Worm (Caenorhabditis elegans) whole organism, L1 larva: ENCODE data around the gene ttbk-6.

Source experiments
- C04F5.9 ChIP-seq: sonication (generic microtip); optimal IDR thresholded peaks from 2 replicates; lab custom pipeline; 2016; ENCODE audit warnings: missing genetic modification characterization, missing compliant biosample characterization
- C34B4.2 ChIP-seq: sonication (generic microtip); optimal IDR thresholded peaks from 2 replicates; lab custom pipeline; 2017; ENCODE audit warnings: mild to moderate bottlenecking, missing genetic modification characterization, missing compliant biosample characterization
- F16B12.6 ChIP-seq: fragments of 150-350 bp; optimal IDR thresholded peaks from 2 replicates; lab custom pipeline; 2014; ENCODE audit warnings: missing biosample characterization, missing genetic modification characterization
- Y116A8C.19 ChIP-seq: sonication (generic microtip); optimal IDR thresholded peaks from 2 replicates; lab custom pipeline; 2016; ENCODE audit warnings: missing compliant biosample characterization, missing genetic modification characterization, borderline replicate concordance
- aly-2 ChIP-seq: fragments of 150-350 bp; optimal IDR thresholded peaks from 2 replicates; lab custom pipeline; 2014; ENCODE audit warnings: missing biosample characterization, missing genetic modification characterization
- ama-1 ChIP-seq: fragments of 150-350 bp; optimal IDR thresholded peaks from 2 replicates; lab custom pipeline; 2014
- blmp-1 ChIP-seq: fragments of 150-350 bp; optimal IDR thresholded peaks from 2 replicates; lab custom pipeline; 2014; ENCODE audit warnings: missing biosample characterization, missing genetic modification characterization
- ceh-63 ChIP-seq: fragments of 200-800 bp; sonication (Bioruptor generic); optimal IDR thresholded peaks from 2 replicates; lab custom pipeline; 2018; ENCODE audit warnings: mild to moderate bottlenecking, missing genetic modification characterization, missing compliant biosample characterization
- ceh-88 ChIP-seq: fragments of 200-800 bp; sonication (Bioruptor generic); IDR thresholded peaks from 2 replicates; pipeline ENCODE4 v1.3.6; 2022; ENCODE audit warnings: missing genetic modification characterization, missing compliant biosample characterization
- ces-1 ChIP-seq: fragments of 150-350 bp; optimal IDR thresholded peaks from 2 replicates; lab custom pipeline; 2014; ENCODE audit warnings: missing biosample characterization, missing genetic modification reagents, missing genetic modification characterization
- dpl-1 ChIP-seq, 3 experiments: fragments of 150-350 bp in 2 of 3; sonication (generic microtip) in 1 of 3; optimal IDR thresholded peaks; 2 replicates each; lab custom pipeline; 2014 to 2017; ENCODE audit warnings: missing biosample characterization in 3 of 3, missing genetic modification characterization in 3 of 3, missing genetic modification reagents in 3 of 3
- dsc-1 ChIP-seq: sonication (generic microtip); optimal IDR thresholded peaks from 2 replicates; lab custom pipeline; 2016; ENCODE audit warnings: mild to moderate bottlenecking, missing genetic modification characterization, missing compliant biosample characterization
- efl-1 ChIP-seq, 4 experiments: fragments of 150-350 bp; optimal IDR thresholded peaks in 3 of 4; peaks in 1 of 4; 1 replicate in 1 of 4; 2 replicates in 3 of 4; lab custom pipeline; 2014; ENCODE audit warnings: missing biosample characterization in 2 of 4, missing genetic modification characterization in 2 of 4, missing genetic modification reagents in 2 of 4
- egl-27 ChIP-seq, 2 experiments: fragments of 150-350 bp in 1 of 2; sonication (generic microtip); optimal IDR thresholded peaks; 3 replicates each; lab custom pipeline; 2017 to 2018; ENCODE audit warnings: missing biosample characterization in 2 of 2, missing genetic modification characterization in 2 of 2, missing genetic modification reagents in 2 of 2
- elt-2 ChIP-seq: sonication (generic microtip); optimal IDR thresholded peaks from 2 replicates; lab custom pipeline; 2016; ENCODE audit warnings: missing genetic modification characterization, mild to moderate bottlenecking, inconsistent platforms, missing compliant biosample characterization, missing genetic modification reagents
- fkh-10 ChIP-seq: sonication (generic microtip); optimal IDR thresholded peaks from 2 replicates; lab custom pipeline; 2017; ENCODE audit warnings: missing biosample characterization, missing genetic modification reagents, missing genetic modification characterization
- fkh-4 ChIP-seq: sonication (generic microtip); optimal IDR thresholded peaks from 2 replicates; lab custom pipeline; 2016; ENCODE audit warnings: missing compliant biosample characterization, missing genetic modification characterization, borderline replicate concordance
- fkh-8 ChIP-seq: sonication (generic microtip); optimal IDR thresholded peaks from 2 replicates; lab custom pipeline; 2016; ENCODE audit warnings: mild to moderate bottlenecking, missing genetic modification characterization, missing compliant biosample characterization
- fos-1 ChIP-seq: fragments of 150-350 bp; optimal IDR thresholded peaks from 2 replicates; lab custom pipeline; 2014; ENCODE audit warnings: missing biosample characterization, missing genetic modification characterization
- grh-1 ChIP-seq: fragments of 200-800 bp; sonication (Bioruptor generic); IDR thresholded peaks from 2 replicates; pipeline ENCODE4 v1.3.6; 2022; ENCODE audit warnings: missing genetic modification reagents, missing genetic modification characterization, missing compliant biosample characterization
- hlh-4 ChIP-seq: sonication (generic microtip); optimal IDR thresholded peaks from 2 replicates; lab custom pipeline; 2016; ENCODE audit warnings: mild to moderate bottlenecking, missing genetic modification characterization, missing compliant biosample characterization
- hpl-2 ChIP-seq: fragments of 150-350 bp; optimal IDR thresholded peaks from 2 replicates; lab custom pipeline; 2014; ENCODE audit warnings: missing biosample characterization, missing genetic modification reagents, missing genetic modification characterization
- irx-1 ChIP-seq: sonication (generic microtip); optimal IDR thresholded peaks from 2 replicates; lab custom pipeline; 2016; ENCODE audit warnings: missing genetic modification characterization, missing compliant biosample characterization
- isw-1 ChIP-seq: fragments of 200-800 bp; sonication (Bioruptor generic); IDR thresholded peaks from 2 replicates; pipeline ENCODE4 v1.3.6; 2022; ENCODE audit warnings: missing genetic modification characterization, missing compliant biosample characterization
- lin-39 ChIP-seq: fragments of 150-350 bp; optimal IDR thresholded peaks from 2 replicates; lab custom pipeline; 2014; ENCODE audit warnings: missing biosample characterization, missing genetic modification reagents, missing genetic modification characterization
- lir-3 ChIP-seq: sonication (generic microtip); optimal IDR thresholded peaks from 2 replicates; lab custom pipeline; 2016; ENCODE audit warnings: mild to moderate bottlenecking, missing genetic modification characterization, moderate library complexity, missing compliant biosample characterization; ENCODE audit not compliant: poor library complexity
- lsy-2 ChIP-seq, 2 experiments: fragments of 150-350 bp; optimal IDR thresholded peaks; 2 replicates each; lab custom pipeline; 2014; ENCODE audit warnings: missing biosample characterization in 2 of 2, missing genetic modification characterization in 2 of 2
- mab-9 ChIP-seq: fragments of 200-800 bp; sonication (Bioruptor generic); IDR thresholded peaks from 2 replicates; pipeline ENCODE4 v1.3.6; 2022; ENCODE audit warnings: missing genetic modification reagents, missing genetic modification characterization, missing compliant biosample characterization
- mef-2 ChIP-seq: fragments of 150-350 bp; optimal IDR thresholded peaks from 2 replicates; lab custom pipeline; 2014; ENCODE audit warnings: missing biosample characterization, missing genetic modification characterization
- nhr-11 ChIP-seq: fragments of 150-350 bp; optimal IDR thresholded peaks from 2 replicates; lab custom pipeline; 2014; ENCODE audit warnings: missing biosample characterization, missing genetic modification characterization
- nhr-12 ChIP-seq: sonication (generic microtip); optimal IDR thresholded peaks from 2 replicates; lab custom pipeline; 2017; ENCODE audit warnings: missing biosample characterization, missing genetic modification characterization
- nhr-19 ChIP-seq: fragments of 200-800 bp; sonication (Bioruptor generic); conservative IDR thresholded peaks from 2 replicates; pipeline ENCODE4 v1.3.6; 2022; ENCODE audit warnings: missing genetic modification characterization, missing compliant biosample characterization
- nhr-71 ChIP-seq: sonication (generic microtip); optimal IDR thresholded peaks from 2 replicates; lab custom pipeline; 2016; ENCODE audit warnings: mild to moderate bottlenecking, missing genetic modification characterization, moderate library complexity, missing compliant biosample characterization
- nhr-84 ChIP-seq: sonication (generic microtip); optimal IDR thresholded peaks from 2 replicates; lab custom pipeline; 2017; ENCODE audit warnings: missing biosample characterization, missing genetic modification characterization
- nhr-85 ChIP-seq: sonication (generic microtip); peaks from one replicate; lab custom pipeline; 2016; ENCODE audit warnings: missing genetic modification characterization, inconsistent platforms, missing compliant biosample characterization
- pag-3 ChIP-seq: sonication (generic microtip); optimal IDR thresholded peaks from 2 replicates; lab custom pipeline; 2017; ENCODE audit warnings: missing genetic modification characterization, mild to moderate bottlenecking, missing compliant biosample characterization, antibody characterized with exemption, borderline replicate concordance; ENCODE audit not compliant: insufficient read depth
- pqm-1 ChIP-seq: sonication (generic microtip); optimal IDR thresholded peaks from 3 replicates; lab custom pipeline; 2017; ENCODE audit warnings: missing biosample characterization, missing genetic modification characterization
- rnt-1 ChIP-seq: sonication (generic microtip); optimal IDR thresholded peaks from 2 replicates; lab custom pipeline; 2016; ENCODE audit warnings: mild to moderate bottlenecking, missing genetic modification characterization, moderate library complexity, missing compliant biosample characterization
- skn-1 ChIP-seq: fragments of 150-350 bp; optimal IDR thresholded peaks from 2 replicates; lab custom pipeline; 2014; ENCODE audit warnings: missing biosample characterization, missing genetic modification characterization
- snpc-4 ChIP-seq: fragments of 150-350 bp; optimal IDR thresholded peaks from 2 replicates; lab custom pipeline; 2014; ENCODE audit warnings: missing biosample characterization, missing genetic modification characterization
- sox-4 ChIP-seq: sonication (generic microtip); optimal IDR thresholded peaks from 2 replicates; lab custom pipeline; 2016; ENCODE audit warnings: missing genetic modification characterization, missing compliant biosample characterization
- swsn-7 ChIP-seq: sonication (generic microtip); optimal IDR thresholded peaks from 2 replicates; lab custom pipeline; 2016; ENCODE audit warnings: missing genetic modification characterization, missing compliant biosample characterization
- tbx-2 ChIP-seq: sonication (generic microtip); optimal IDR thresholded peaks from 2 replicates; lab custom pipeline; 2016; ENCODE audit warnings: missing genetic modification characterization, missing compliant biosample characterization
- tlp-1 ChIP-seq: fragments of 150-350 bp; optimal IDR thresholded peaks from 2 replicates; lab custom pipeline; 2014; ENCODE audit warnings: missing biosample characterization, missing genetic modification characterization
- unc-130 ChIP-seq: fragments of 150-350 bp; optimal IDR thresholded peaks from 2 replicates; lab custom pipeline; 2017; ENCODE audit warnings: missing biosample characterization, missing genetic modification characterization, inconsistent platforms
- unc-30 ChIP-seq: sonication (generic microtip); optimal IDR thresholded peaks from 2 replicates; lab custom pipeline; 2017; ENCODE audit warnings: missing biosample characterization, missing genetic modification characterization
- unc-62 ChIP-seq: fragments of 150-350 bp; optimal IDR thresholded peaks from 2 replicates; lab custom pipeline; 2014; ENCODE audit warnings: missing biosample characterization, missing genetic modification reagents, missing genetic modification characterization
- unc-98 ChIP-seq: fragments of 200-800 bp; sonication (Bioruptor generic); IDR thresholded peaks from 2 replicates; pipeline ENCODE4 v1.3.6; 2022; ENCODE audit warnings: missing genetic modification characterization, missing compliant biosample characterization
- vab-15 ChIP-seq: sonication (generic microtip); optimal IDR thresholded peaks from 2 replicates; lab custom pipeline; 2017; ENCODE audit warnings: missing genotype, mild to moderate bottlenecking, missing genetic modification characterization, missing compliant biosample characterization
- xbp-1 ChIP-seq: sonication (generic microtip); optimal IDR thresholded peaks from 2 replicates; lab custom pipeline; 2016; ENCODE audit warnings: missing genetic modification characterization, missing compliant biosample characterization
- ztf-11 ChIP-seq, 2 experiments: sonication (generic microtip); optimal IDR thresholded peaks; 2 replicates each; lab custom pipeline; 2016 to 2017; ENCODE audit warnings: missing genetic modification characterization in 2 of 2, missing biosample characterization in 1 of 2, missing compliant biosample characterization in 1 of 2
- ztf-4 ChIP-seq: fragments of 150-350 bp; optimal IDR thresholded peaks from 2 replicates; lab custom pipeline; 2014; ENCODE audit warnings: missing biosample characterization, missing genetic modification characterization

ttbk-6 gene

ce11 chrIII:5068675-5069233, 5.7 kb upstream of the ttbk-6 start, which contains the start of the genes C45G9.11 and C45G9.2 (continued):
- peak; percentile 68 for TF ChIP-seq fkh-8 (tag; lab: Kevin White, UChicago)
- peak; percentile 98 for TF ChIP-seq rnt-1 (tag; lab: Kevin White, UChicago)
- TF ChIP-seq grh-1, result peak; percentile 76
- TF ChIP-seq unc-98 (GFP tag; lab: Robert Waterston, UW), result peak; percentile 85
- TF ChIP-seq lir-3 (tag; lab: Kevin White, UChicago), result peak; percentile 95
- TF ChIP-seq ztf-4 (tag; lab: Kevin White, UChicago), result no peak
- TF ChIP-seq ceh-63, result peak; percentile 79
- TF ChIP-seq hpl-2 (GFP tag; lab: Kevin White, UChicago), result no peak
- TF ChIP-seq C34B4.2, result peak; percentile 16
- TF ChIP-seq ceh-88 (GFP tag; lab: Robert Waterston, UW), result peak; percentile 40; the same call in 1 of the 2 replicates
- TF ChIP-seq nhr-85 (tag; lab: Kevin White, UChicago), result peak; percentile 95
- peak; percentile 78 to 85 for TF ChIP-seq lsy-2 (tag; optimal IDR thresholded peaks at IDR 0.05; lab: Kevin White, UChicago)
- TF ChIP-seq Y116A8C.19 (tag; lab: Kevin White, UChicago), result peak; percentile 79
- no peak for TF ChIP-seq mef-2 (tag; lab: Kevin White, UChicago)
- peak; percentile 85 for TF ChIP-seq xbp-1 (tag; lab: Kevin White, UChicago)
- TF ChIP-seq pqm-1 (tag; lab: Kevin White, UChicago), result no peak
- TF ChIP-seq ztf-11 (tag; optimal IDR thresholded peaks at IDR 0.05; lab: Kevin White, UChicago), result peak in 1 of 2 experiments; percentile 92
- peak; percentile 78 for TF ChIP-seq swsn-7
- TF ChIP-seq nhr-11, result no peak
- peak; percentile 55 for TF ChIP-seq elt-2 (tag; lab: Kevin White, UChicago)
- peak; percentile 48 for TF ChIP-seq blmp-1 (tag; lab: Kevin White, UChicago)
- TF ChIP-seq tlp-1 (tag; lab: Kevin White, UChicago), result no peak
- no peak for TF ChIP-seq ama-1 (lab: Kevin White, UChicago)
- TF ChIP-seq vab-15 (tag; lab: Kevin White, UChicago), result peak; percentile 84
- no peak for TF ChIP-seq unc-62 (GFP tag; lab: Kevin White, UChicago)
- TF ChIP-seq fkh-10 (GFP tag; lab: Kevin White, UChicago), result no peak
- no peak for TF ChIP-seq pag-3 (tag; lab: Kevin White, UChicago)
- TF ChIP-seq skn-1, result peak; percentile 19
- TF ChIP-seq nhr-12 (tag; lab: Kevin White, UChicago), result no peak
- TF ChIP-seq dsc-1 (tag; lab: Kevin White, UChicago), result peak; percentile 92
- peak; percentile 79 for TF ChIP-seq unc-130 (tag; lab: Kevin White, UChicago)
- TF ChIP-seq lin-39, result peak; percentile 48
- TF ChIP-seq irx-1 (tag; lab: Kevin White, UChicago), result peak; percentile 95
- TF ChIP-seq unc-30 (tag; lab: Kevin White, UChicago), result no peak
- no peak for TF ChIP-seq egl-27 (tag; optimal IDR thresholded peaks at IDR 0.05; lab: Kevin White, UChicago)
- TF ChIP-seq isw-1 (GFP tag; lab: Robert Waterston, UW), result peak; percentile 62
- peak; percentile 90 for TF ChIP-seq nhr-71 (tag; lab: Kevin White, UChicago)
- no peak for TF ChIP-seq ces-1
- TF ChIP-seq C04F5.9 (tag; lab: Kevin White, UChicago), result peak; percentile 84
- TF ChIP-seq mab-9 (GFP tag; lab: Robert Waterston, UW), result peak; percentile 71
- peak; percentile 26 for TF ChIP-seq F16B12.6 (tag; lab: Kevin White, UChicago)
- peak; percentile 79 to 94 for TF ChIP-seq efl-1 (optimal IDR thresholded peaks at IDR 0.05; lab: Kevin White, UChicago)
- peak; percentile 94 to 99 for TF ChIP-seq efl-1 (GFP tag; optimal IDR thresholded peaks at IDR 0.05 in 1 of 2; lab: Kevin White, UChicago)
- peak; percentile 63 for TF ChIP-seq snpc-4 (tag; lab: Kevin White, UChicago)
- peak; percentile 89 to 94 (median 93) for TF ChIP-seq dpl-1 (GFP tag; optimal IDR thresholded peaks at IDR 0.05; lab: Kevin White, UChicago)
- peak; percentile 88 for TF ChIP-seq sox-4 (tag; lab: Kevin White, UChicago)
- TF ChIP-seq fos-1 (tag; lab: Kevin White, UChicago), result peak; percentile 26
- TF ChIP-seq aly-2 (tag; lab: Kevin White, UChicago), result peak; percentile 45
- TF ChIP-seq fkh-4 (tag; lab: Kevin White, UChicago), result peak; percentile 93
- peak; percentile 90 for TF ChIP-seq tbx-2 (tag; lab: Kevin White, UChicago)
- no peak for TF ChIP-seq nhr-84 (tag; lab: Kevin White, UChicago)
- TF ChIP-seq hlh-4, result peak; percentile 52
- TF ChIP-seq nhr-19 (GFP tag; lab: Robert Waterston, UW), result peak; percentile 85
